Worm (Caenorhabditis elegans): ENCODE data around the gene oac-42.

oac-42 gene

ce11 chrV:15890115-15890514 lies 5.5 kb upstream of the oac-42 start:
- no peak for TF ChIP-seq F13C5.2 (tag; optimal IDR thresholded peaks at IDR 0.05)
- TF ChIP-seq hnd-1 (tag; optimal IDR thresholded peaks at IDR 0.05): no peak
- TF ChIP-seq ceh-36 (tag; optimal IDR thresholded peaks at IDR 0.05): no peak
- TF ChIP-seq pes-1 (GFP tag; IDR thresholded peaks at IDR 0.05): no peak
- TF ChIP-seq hmbx-1 (tag; optimal IDR thresholded peaks at IDR 0.05): no peak
- no peak for TF ChIP-seq tbx-11 (GFP tag; IDR thresholded peaks at IDR 0.05)
- TF ChIP-seq sea-1 (GFP tag; conservative IDR thresholded peaks at IDR 0.05): no peak
- no peak for TF ChIP-seq B0310.2 (tag; optimal IDR thresholded peaks at IDR 0.05)
- TF ChIP-seq tbx-37 (GFP tag; conservative IDR thresholded peaks at IDR 0.05): no peak
- TF ChIP-seq tra-4 (tag; optimal IDR thresholded peaks at IDR 0.05): no peak
- no peak for TF ChIP-seq flt-1 (GFP tag; IDR thresholded peaks at IDR 0.05)
- no peak for TF ChIP-seq scrt-1 (GFP tag; IDR thresholded peaks at IDR 0.05)
- no peak for TF ChIP-seq aly-1 (tag; optimal IDR thresholded peaks at IDR 0.05)
- TF ChIP-seq hmg-4 (GFP tag; optimal IDR thresholded peaks at IDR 0.05): no peak
- no peak for TF ChIP-seq ceh-13 (GFP tag; optimal IDR thresholded peaks at IDR 0.05)
- TF ChIP-seq ama-1 (optimal IDR thresholded peaks at IDR 0.05): no peak
- no peak for TF ChIP-seq ets-7 (tag; optimal IDR thresholded peaks at IDR 0.05)

ce11 chrV:15888751-15889150 lies 4.2 kb upstream of the oac-42 start, which contains the start of gene cgt-1:
cgt-1 (minus strand) TSS chrV:15888851.
- TF ChIP-seq flt-1 (GFP tag; IDR thresholded peaks at IDR 0.05): no peak
- TF ChIP-seq tbx-11 (GFP tag; IDR thresholded peaks at IDR 0.05): no peak
- no peak for TF ChIP-seq hnd-1 (tag; optimal IDR thresholded peaks at IDR 0.05)
- TF ChIP-seq ceh-13 (GFP tag; optimal IDR thresholded peaks at IDR 0.05): no peak
- TF ChIP-seq tra-4 (tag; optimal IDR thresholded peaks at IDR 0.05): no peak
- no peak for TF ChIP-seq B0310.2 (tag; optimal IDR thresholded peaks at IDR 0.05)
- TF ChIP-seq ceh-36 (tag; optimal IDR thresholded peaks at IDR 0.05): no peak
- TF ChIP-seq ama-1 (optimal IDR thresholded peaks at IDR 0.05): no peak
- TF ChIP-seq ets-7 (tag; optimal IDR thresholded peaks at IDR 0.05): no peak
- no peak for TF ChIP-seq hmg-4 (GFP tag; optimal IDR thresholded peaks at IDR 0.05)
- TF ChIP-seq sea-1 (GFP tag; conservative IDR thresholded peaks at IDR 0.05): no peak
- TF ChIP-seq pes-1 (GFP tag; IDR thresholded peaks at IDR 0.05): no peak
- no peak for TF ChIP-seq F13C5.2 (tag; optimal IDR thresholded peaks at IDR 0.05)
- no peak for TF ChIP-seq aly-1 (tag; optimal IDR thresholded peaks at IDR 0.05)
- TF ChIP-seq hmbx-1 (tag; optimal IDR thresholded peaks at IDR 0.05): no peak
- no peak for TF ChIP-seq tbx-37 (GFP tag; conservative IDR thresholded peaks at IDR 0.05)
- TF ChIP-seq scrt-1 (GFP tag; IDR thresholded peaks at IDR 0.05): no peak

ce11 chrV:15887708-15888295 lies 3.2 kb upstream of the oac-42 start:
- TF ChIP-seq pes-1 (GFP tag; IDR thresholded peaks at IDR 0.05): no peak

- TF ChIP-seq ets-7 (tag; optimal IDR thresholded peaks at IDR 0.05) (no peak), ama-1 (optimal IDR thresholded peaks at IDR 0.05) (no peak), scrt-1 (GFP tag; IDR thresholded peaks at IDR 0.05) (no peak), flt-1 (GFP tag; IDR thresholded peaks at IDR 0.05) (no peak), aly-1 (tag; optimal IDR thresholded peaks at IDR 0.05) (no peak), B0310.2 (tag; optimal IDR thresholded peaks at IDR 0.05) (no peak), ceh-13 (GFP tag; optimal IDR thresholded peaks at IDR 0.05) (no peak), hnd-1 (tag; optimal IDR thresholded peaks at IDR 0.05) (no peak), F13C5.2 (tag; optimal IDR thresholded peaks at IDR 0.05) (no peak), sea-1 (GFP tag; conservative IDR thresholded peaks at IDR 0.05) (no peak), tbx-37 (GFP tag; conservative IDR thresholded peaks at IDR 0.05) (no peak)
These were observed 1.4 kb upstream of the oac-42 start, which contains the start of gene T06C12.9 for ce11 chrV:15885967-15886366. T06C12.9 (minus strand) TSS chrV:15886067.

- TF ChIP-seq tbx-11 (GFP tag; IDR thresholded peaks at IDR 0.05) (no peak), hmg-4 (GFP tag; optimal IDR thresholded peaks at IDR 0.05) (no peak), flt-1 (GFP tag; IDR thresholded peaks at IDR 0.05) (no peak), tra-4 (tag; optimal IDR thresholded peaks at IDR 0.05) (no peak), F13C5.2 (tag; optimal IDR thresholded peaks at IDR 0.05) (no peak), pes-1 (GFP tag; IDR thresholded peaks at IDR 0.05) (no peak), B0310.2 (tag; optimal IDR thresholded peaks at IDR 0.05) (no peak), hmbx-1 (tag; optimal IDR thresholded peaks at IDR 0.05) (no peak), ceh-36 (tag; optimal IDR thresholded peaks at IDR 0.05) (no peak), hnd-1 (tag; optimal IDR thresholded peaks at IDR 0.05) (no peak), scrt-1 (GFP tag; IDR thresholded peaks at IDR 0.05) (no peak), ets-7 (tag; optimal IDR thresholded peaks at IDR 0.05) (no peak), ama-1 (optimal IDR thresholded peaks at IDR 0.05) (no peak), tbx-37 (GFP tag; conservative IDR thresholded peaks at IDR 0.05) (no peak), ceh-13 (GFP tag; optimal IDR thresholded peaks at IDR 0.05) (no peak), sea-1 (GFP tag; conservative IDR thresholded peaks at IDR 0.05) (no peak), aly-1 (tag; optimal IDR thresholded peaks at IDR 0.05) (no peak)
These were observed 3.9 kb downstream of the oac-42 start for ce11 chrV:15880705-15881104.

ce11 chrV:15880033-15880432 lies 4.6 kb downstream of the oac-42 start:
- TF ChIP-seq scrt-1 (GFP tag; IDR thresholded peaks at IDR 0.05) (no peak), ama-1 (optimal IDR thresholded peaks at IDR 0.05) (no peak), aly-1 (tag; optimal IDR thresholded peaks at IDR 0.05) (no peak), hnd-1 (tag; optimal IDR thresholded peaks at IDR 0.05) (no peak), F13C5.2 (tag; optimal IDR thresholded peaks at IDR 0.05) (no peak), sea-1 (GFP tag; conservative IDR thresholded peaks at IDR 0.05) (no peak)

ce11 chrV:15879508-15879907 lies 5.1 kb downstream of the oac-42 start, which contains the start of gene nhr-84:
nhr-84 (minus strand) TSS chrV:15879608.
- TF ChIP-seq B0310.2 (tag; optimal IDR thresholded peaks at IDR 0.05): no peak
- TF ChIP-seq aly-1 (tag; optimal IDR thresholded peaks at IDR 0.05): no peak
- no peak for TF ChIP-seq F13C5.2 (tag; optimal IDR thresholded peaks at IDR 0.05)
- TF ChIP-seq ama-1 (optimal IDR thresholded peaks at IDR 0.05): no peak
- no peak for TF ChIP-seq hmg-4 (GFP tag; optimal IDR thresholded peaks at IDR 0.05)
- TF ChIP-seq flt-1 (GFP tag; IDR thresholded peaks at IDR 0.05): no peak
- no peak for TF ChIP-seq hmbx-1 (tag; optimal IDR thresholded peaks at IDR 0.05)
- no peak for TF ChIP-seq ceh-36 (tag; optimal IDR thresholded peaks at IDR 0.05)
- TF ChIP-seq pes-1 (GFP tag; IDR thresholded peaks at IDR 0.05): no peak
